Worm (Caenorhabditis elegans): ENCODE measurements around the gene K11D9.3.

- TF ChIP-seq ets-7 (tag; optimal IDR thresholded peaks at IDR 0.05) (no peak), ama-1 (optimal IDR thresholded peaks at IDR 0.05) (no peak), hmg-4 (GFP tag; optimal IDR thresholded peaks at IDR 0.05) (no peak), flt-1 (GFP tag; IDR thresholded peaks at IDR 0.05) (no peak), pes-1 (GFP tag; IDR thresholded peaks at IDR 0.05) (no peak), tra-4 (tag; optimal IDR thresholded peaks at IDR 0.05) (no peak), aly-1 (tag; optimal IDR thresholded peaks at IDR 0.05) (no peak), sea-1 (GFP tag; conservative IDR thresholded peaks at IDR 0.05) (no peak)
Observed at ce11 chrIII:10819257-10819656, 17.2 kb upstream of the K11D9.3 start.

Measured in whole organism, early embryonic.